Worm (Caenorhabditis elegans): ENCODE results near the gene srsx-38.

- TF ChIP-seq T20F7.1 (GFP tag; optimal IDR thresholded peaks at IDR 0.05) (no peak), lir-3 (tag; optimal IDR thresholded peaks at IDR 0.05) (no peak), jun-1 (tag; optimal IDR thresholded peaks at IDR 0.05) (no peak), unc-130 (GFP tag; optimal IDR thresholded peaks at IDR 0.05) (no peak), nhr-6 (tag; optimal IDR thresholded peaks at IDR 0.05) (no peak), dpl-1 (GFP tag; optimal IDR thresholded peaks at IDR 0.05) (no peak), nhr-28 (tag; optimal IDR thresholded peaks at IDR 0.05) (no peak), ama-1 (optimal IDR thresholded peaks at IDR 0.05) (no peak), ceh-28 (tag; optimal IDR thresholded peaks at IDR 0.05) (no peak), ces-1 (GFP tag; optimal IDR thresholded peaks at IDR 0.05) (no peak), nhr-77 (tag; optimal IDR thresholded peaks at IDR 0.05) (no peak), nhr-237 (tag; optimal IDR thresholded peaks at IDR 0.05) (no peak), fkh-10 (GFP tag; optimal IDR thresholded peaks at IDR 0.05) (no peak)
These were observed 26.2 kb downstream of the srsx-38 start, which contains the start of gene T26E4.2 for ce11 chrV:15781086-15781485.
